Worm (Caenorhabditis elegans): ENCODE results near the gene ctsa-4.1.

ctsa-4.1 gene

DNA sequence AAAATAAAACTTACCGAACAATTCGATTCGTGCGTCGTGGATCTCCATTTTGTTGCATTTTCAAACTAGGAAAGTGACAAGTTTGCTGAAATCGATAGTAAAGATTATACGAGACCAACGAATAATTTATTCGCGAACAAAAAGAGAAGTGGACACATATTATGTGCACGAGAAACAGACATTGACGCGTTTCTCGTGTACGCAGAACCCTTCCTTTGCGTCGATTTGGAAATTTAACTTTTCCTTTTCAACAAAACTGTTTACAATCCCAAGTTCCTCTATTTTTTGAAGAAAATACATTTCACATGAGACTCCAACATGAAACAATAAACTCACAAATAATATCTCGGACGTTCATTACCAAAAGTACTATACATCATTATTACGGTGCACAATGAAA lies 6.0 kb upstream of the ctsa-4.1 start, which contains the start of gene K10B2.4:
Gene K10B2.4 (minus strand): TSS at position 138 of the 400 bp plus-strand sequence.
- TF ChIP-seq mef-2 (tag; optimal IDR thresholded peaks at IDR 0.05) (no peak), lir-3 (tag; optimal IDR thresholded peaks at IDR 0.05; ENCODE audit: poor library complexity) (peak; percentile 3), tbx-2 (tag; optimal IDR thresholded peaks at IDR 0.05) (peak; percentile 62), unc-86 (tag; optimal IDR thresholded peaks at IDR 0.05) (peak; percentile 31), unc-62 (GFP tag; optimal IDR thresholded peaks at IDR 0.05) (no peak), lin-35 (GFP tag; optimal IDR thresholded peaks at IDR 0.05) (peak; percentile 70 to 87), snu-23 (GFP tag; optimal IDR thresholded peaks at IDR 0.05) (peak; percentile 83), pag-3 (tag; optimal IDR thresholded peaks at IDR 0.05; ENCODE audit: borderline replicate concordance, insufficient read depth) (no peak), ztf-4 (tag; optimal IDR thresholded peaks at IDR 0.05) (peak; percentile 8), nhr-77 (tag; optimal IDR thresholded peaks at IDR 0.05) (peak; percentile 49), snpc-4 (tag; optimal IDR thresholded peaks at IDR 0.05) (peak; percentile 53), irx-1 (tag; optimal IDR thresholded peaks at IDR 0.05) (peak; percentile 23), C16A3.4 (tag; optimal IDR thresholded peaks at IDR 0.05) (peak; percentile 78), mep-1 (tag; optimal IDR thresholded peaks at IDR 0.05) (peak; percentile 65), ceh-63 (GFP tag; optimal IDR thresholded peaks at IDR 0.05) (no peak), xbp-1 (tag; optimal IDR thresholded peaks at IDR 0.05) (peak; percentile 66), Y116A8C.19 (tag; optimal IDR thresholded peaks at IDR 0.05; ENCODE audit: borderline replicate concordance) (no peak), rnt-1 (tag; optimal IDR thresholded peaks at IDR 0.05) (peak; percentile 78), lin-39 (tag; optimal IDR thresholded peaks at IDR 0.05) (peak; percentile 15), ceh-90 (tag; optimal IDR thresholded peaks at IDR 0.05) (no peak), nhr-47 (tag; optimal IDR thresholded peaks at IDR 0.05) (peak; percentile 74), dsc-1 (tag; optimal IDR thresholded peaks at IDR 0.05) (peak; percentile 53), swsn-7 (tag; optimal IDR thresholded peaks at IDR 0.05) (peak; percentile 72), dpl-1 (GFP tag; optimal IDR thresholded peaks at IDR 0.05) (peak; percentile 56 to 77 (median 75)), hlh-4 (tag; optimal IDR thresholded peaks at IDR 0.05) (no peak), ceh-8 (GFP tag; optimal IDR thresholded peaks at IDR 0.05) (no peak), aha-1 (tag; optimal IDR thresholded peaks at IDR 0.05) (no peak), tlp-1 (tag; optimal IDR thresholded peaks at IDR 0.05) (no peak), fos-1 (tag; optimal IDR thresholded peaks at IDR 0.05) (peak; percentile 36), ces-1 (GFP tag; optimal IDR thresholded peaks at IDR 0.05) (no peak), jun-1 (tag; optimal IDR thresholded peaks at IDR 0.05) (no peak), unc-130 (tag; optimal IDR thresholded peaks at IDR 0.05) (peak; percentile 75), lin-15B (tag; optimal IDR thresholded peaks at IDR 0.05) (peak; percentile 12), sup-37 (GFP tag; optimal IDR thresholded peaks at IDR 0.05) (no peak), F16B12.6 (tag; optimal IDR thresholded peaks at IDR 0.05) (peak; percentile 14), ama-1 (optimal IDR thresholded peaks at IDR 0.05) (peak; percentile 22), egl-13 (tag; optimal IDR thresholded peaks at IDR 0.05) (no peak), nhr-12 (tag; optimal IDR thresholded peaks at IDR 0.05) (no peak), unc-98 (GFP tag; IDR thresholded peaks at IDR 0.05) (no peak), nhr-20 (tag; optimal IDR thresholded peaks at IDR 0.05) (peak; percentile 82), C04F5.9 (tag; optimal IDR thresholded peaks at IDR 0.05) (peak; percentile 5), mdl-1 (tag; optimal IDR thresholded peaks at IDR 0.05) (no peak), isw-1 (GFP tag; IDR thresholded peaks at IDR 0.05) (no peak), pax-3 (tag; optimal IDR thresholded peaks at IDR 0.05) (no peak), zag-1 (tag; optimal IDR thresholded peaks at IDR 0.05) (no peak), alr-1 (tag; optimal IDR thresholded peaks at IDR 0.05; ENCODE audit: borderline replicate concordance) (no peak), egl-27 (tag; optimal IDR thresholded peaks at IDR 0.05) (no peak), sptf-1 (tag; optimal IDR thresholded peaks at IDR 0.05) (no peak), nhr-85 (tag) (peak; percentile 2), ets-5 (GFP tag; IDR thresholded peaks at IDR 0.05) (no peak), lsy-2 (tag; optimal IDR thresholded peaks at IDR 0.05) (peak; percentile 72 to 85), hpl-2 (GFP tag; optimal IDR thresholded peaks at IDR 0.05) (peak; percentile 9), nhr-19 (GFP tag; conservative IDR thresholded peaks at IDR 0.05) (peak; percentile 54), ceh-82 (tag; optimal IDR thresholded peaks at IDR 0.05) (peak; percentile 35 to 50 (median 40))
